Worm (Caenorhabditis elegans): Measurements from ENCODE around the gene K02A6.2.

Gene K02A6.2

ce11 chrX:8235994-8236393 is 11.2 kb upstream of the K02A6.2 start, which contains the start of gene M60.4:
TSS of gene M60.4 (minus strand) at chrX:8236314.
- no peak for TF ChIP-seq dao-5 (tag; optimal IDR thresholded peaks at IDR 0.05)
- no peak for TF ChIP-seq him-1 (tag; optimal IDR thresholded peaks at IDR 0.05)
- no peak for TF ChIP-seq W03F9.2 (tag; optimal IDR thresholded peaks at IDR 0.05)

DNA sequence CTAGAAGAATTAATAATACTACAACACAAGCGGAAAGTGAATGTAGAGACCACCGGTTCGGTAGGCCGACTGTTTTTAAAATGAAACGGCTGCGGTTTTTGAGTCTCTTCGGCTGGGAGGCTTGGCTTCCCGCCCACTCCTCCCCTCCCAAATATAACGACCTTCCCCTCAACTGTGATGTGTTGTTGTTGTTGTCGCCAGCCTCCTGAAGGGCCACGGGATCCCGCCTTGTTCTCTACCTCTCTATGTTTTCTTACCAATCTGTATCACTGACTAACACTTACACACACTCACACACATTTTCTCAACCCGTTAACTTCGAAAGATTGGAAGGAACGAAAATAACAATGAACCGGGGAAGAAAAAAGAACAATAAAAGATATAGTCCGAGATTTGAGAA is 8.7 kb upstream of the K02A6.2 start:
- TF ChIP-seq him-1 (tag; optimal IDR thresholded peaks at IDR 0.05), result no peak
- no peak for TF ChIP-seq W03F9.2 (tag; optimal IDR thresholded peaks at IDR 0.05)
- no peak for TF ChIP-seq dao-5 (tag; optimal IDR thresholded peaks at IDR 0.05)

ce11 chrX:8231858-8232257 is 7.0 kb upstream of the K02A6.2 start, which contains the start of gene K02A6.3:
TSS of gene K02A6.3 (minus strand) at chrX:8231931.
- peak; percentile 58 for TF ChIP-seq W03F9.2 (tag; optimal IDR thresholded peaks at IDR 0.05)
- no peak for TF ChIP-seq dao-5 (tag; optimal IDR thresholded peaks at IDR 0.05)

- TF ChIP-seq dao-5 (tag; optimal IDR thresholded peaks at IDR 0.05) (no peak), him-1 (tag; optimal IDR thresholded peaks at IDR 0.05) (no peak), W03F9.2 (tag; optimal IDR thresholded peaks at IDR 0.05) (no peak)
Observed at ce11 chrX:8230579-8230978, 5.8 kb upstream of the K02A6.2 start.

ce11 chrX:8229221-8229620 is 4.4 kb upstream of the K02A6.2 start:
- no peak for TF ChIP-seq him-1 (tag; optimal IDR thresholded peaks at IDR 0.05)
- no peak for TF ChIP-seq dao-5 (tag; optimal IDR thresholded peaks at IDR 0.05)
- no peak for TF ChIP-seq W03F9.2 (tag; optimal IDR thresholded peaks at IDR 0.05)

DNA sequence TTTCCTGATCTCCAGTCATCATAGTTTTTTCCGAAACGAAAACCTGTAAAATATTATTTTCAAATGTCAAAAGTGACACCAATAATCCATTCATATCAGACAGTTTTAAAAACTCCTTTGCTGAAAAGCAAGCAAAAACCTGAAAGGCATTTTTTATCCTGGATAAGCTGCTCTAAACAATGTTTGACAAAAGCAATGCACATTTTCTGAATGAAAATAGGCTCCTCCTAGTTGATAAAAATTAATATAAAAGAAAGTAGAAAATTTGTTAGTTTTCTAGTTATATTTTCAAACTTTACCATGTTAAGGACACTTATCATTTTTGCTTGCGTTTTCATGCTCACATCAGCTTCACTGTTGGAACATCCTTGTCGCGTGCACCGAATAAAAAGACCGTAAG is 5.4 kb downstream of the K02A6.2 start, which contains the start of gene K02A6.1:
TSS of gene K02A6.1 (plus strand) at position 301 of the 400 bp plus-strand sequence.
- TF ChIP-seq dao-5 (tag; optimal IDR thresholded peaks at IDR 0.05) (no peak), W03F9.2 (tag; optimal IDR thresholded peaks at IDR 0.05) (no peak), him-1 (tag; optimal IDR thresholded peaks at IDR 0.05) (no peak)

- TF ChIP-seq W03F9.2 (tag; optimal IDR thresholded peaks at IDR 0.05) (no peak), dao-5 (tag; optimal IDR thresholded peaks at IDR 0.05) (no peak), him-1 (tag; optimal IDR thresholded peaks at IDR 0.05) (no peak)
Observed at ce11 chrX:8218653-8219052, 6.2 kb downstream of the K02A6.2 start, which contains the start of gene K02A6.4. TSS of gene K02A6.4 (minus strand) at chrX:8218753.

ce11 chrX:8216957-8217356 is 7.9 kb downstream of the K02A6.2 start:
- TF ChIP-seq him-1 (tag; optimal IDR thresholded peaks at IDR 0.05) (no peak), dao-5 (tag; optimal IDR thresholded peaks at IDR 0.05) (no peak), W03F9.2 (tag; optimal IDR thresholded peaks at IDR 0.05) (no peak)

- TF ChIP-seq W03F9.2 (tag; optimal IDR thresholded peaks at IDR 0.05), result no peak
- TF ChIP-seq dao-5 (tag; optimal IDR thresholded peaks at IDR 0.05), result no peak
- no peak for TF ChIP-seq him-1 (tag; optimal IDR thresholded peaks at IDR 0.05)
Observed at ce11 chrX:8214424-8215115, 10.2 kb downstream of the K02A6.2 start, which contains the start of gene C47D2.1. TSS of gene C47D2.1 (plus strand) at chrX:8215065.

DNA sequence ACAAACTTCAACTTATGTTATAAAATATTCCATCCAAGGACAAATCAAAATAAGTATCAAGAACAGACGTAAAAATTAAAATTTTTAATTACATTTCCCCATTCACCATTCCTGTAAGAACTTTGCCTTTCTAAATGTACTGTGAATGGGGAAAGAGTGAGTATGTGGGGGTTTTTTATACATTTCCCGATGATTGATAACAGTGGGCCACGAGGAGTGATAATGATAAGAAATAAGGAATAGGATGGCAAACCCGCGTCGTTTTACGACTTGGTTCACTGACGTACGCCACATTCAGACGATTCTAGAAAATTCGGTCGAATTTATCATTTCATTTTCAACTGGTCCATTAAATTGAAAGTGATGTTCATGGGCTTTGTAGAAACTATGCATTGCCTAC is 13.8 kb downstream of the K02A6.2 start, which contains the start of gene cdd-1:
TSS of gene cdd-1 (minus strand) at position 151 of the 400 bp plus-strand sequence.
- TF ChIP-seq him-1 (tag; optimal IDR thresholded peaks at IDR 0.05), result no peak
- no peak for TF ChIP-seq W03F9.2 (tag; optimal IDR thresholded peaks at IDR 0.05)
- no peak for TF ChIP-seq dao-5 (tag; optimal IDR thresholded peaks at IDR 0.05)

DNA sequence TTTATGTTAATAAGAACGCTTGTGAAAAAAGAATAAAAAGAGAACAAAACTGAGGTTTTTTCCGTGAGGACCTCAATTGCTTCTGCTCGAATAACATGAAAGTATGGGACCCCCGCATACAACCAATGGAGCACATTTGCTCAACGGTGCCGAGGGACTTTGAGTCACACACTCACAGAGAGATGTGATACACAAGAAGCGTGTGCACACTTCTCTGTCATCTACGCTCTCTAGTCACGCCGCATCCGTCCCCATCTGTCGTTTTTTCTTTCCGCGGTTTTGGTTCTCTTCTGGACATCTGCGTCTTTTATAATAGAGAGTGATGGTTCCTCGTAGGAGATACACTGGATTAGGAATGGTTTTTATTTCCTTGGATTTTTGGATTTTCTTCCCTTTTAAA is 18.9 kb downstream of the K02A6.2 start:
- no peak for TF ChIP-seq dao-5 (tag; optimal IDR thresholded peaks at IDR 0.05)
- TF ChIP-seq W03F9.2 (tag; optimal IDR thresholded peaks at IDR 0.05), result no peak
- no peak for TF ChIP-seq him-1 (tag; optimal IDR thresholded peaks at IDR 0.05)

DNA sequence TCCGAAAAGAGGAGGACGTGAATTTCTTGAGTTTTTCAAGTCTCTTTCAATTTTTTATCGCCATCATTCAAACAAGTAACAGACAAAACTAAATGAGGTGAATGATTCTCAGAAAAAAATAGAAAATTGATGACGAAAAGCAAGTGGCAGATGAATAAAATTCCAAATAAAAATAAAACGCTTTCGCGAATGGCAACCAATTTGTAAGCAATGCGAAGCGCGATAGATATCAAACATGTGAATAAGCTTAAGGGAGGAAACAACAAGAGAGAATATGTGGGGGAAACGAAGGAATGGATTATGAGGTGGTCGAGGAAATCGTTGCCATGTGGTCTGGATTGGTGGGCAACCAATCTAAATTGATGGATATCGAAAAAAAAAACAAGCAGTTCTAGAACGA is 20.3 kb downstream of the K02A6.2 start:
- TF ChIP-seq him-1 (tag; optimal IDR thresholded peaks at IDR 0.05), result no peak
- no peak for TF ChIP-seq dao-5 (tag; optimal IDR thresholded peaks at IDR 0.05)
- TF ChIP-seq W03F9.2 (tag; optimal IDR thresholded peaks at IDR 0.05), result no peak

ce11 chrX:8203684-8204083 is 21.1 kb downstream of the K02A6.2 start, which contains the start of gene C17H11.6:
TSS of gene C17H11.6 (minus strand) at chrX:8203784.
- no peak for TF ChIP-seq him-1 (tag; optimal IDR thresholded peaks at IDR 0.05)
- no peak for TF ChIP-seq dao-5 (tag; optimal IDR thresholded peaks at IDR 0.05)
- no peak for TF ChIP-seq W03F9.2 (tag; optimal IDR thresholded peaks at IDR 0.05)

ce11 chrX:8201210-8201609 is 23.6 kb downstream of the K02A6.2 start:
- TF ChIP-seq him-1 (tag; optimal IDR thresholded peaks at IDR 0.05) (no peak), dao-5 (tag; optimal IDR thresholded peaks at IDR 0.05) (no peak), W03F9.2 (tag; optimal IDR thresholded peaks at IDR 0.05) (no peak)

DNA sequence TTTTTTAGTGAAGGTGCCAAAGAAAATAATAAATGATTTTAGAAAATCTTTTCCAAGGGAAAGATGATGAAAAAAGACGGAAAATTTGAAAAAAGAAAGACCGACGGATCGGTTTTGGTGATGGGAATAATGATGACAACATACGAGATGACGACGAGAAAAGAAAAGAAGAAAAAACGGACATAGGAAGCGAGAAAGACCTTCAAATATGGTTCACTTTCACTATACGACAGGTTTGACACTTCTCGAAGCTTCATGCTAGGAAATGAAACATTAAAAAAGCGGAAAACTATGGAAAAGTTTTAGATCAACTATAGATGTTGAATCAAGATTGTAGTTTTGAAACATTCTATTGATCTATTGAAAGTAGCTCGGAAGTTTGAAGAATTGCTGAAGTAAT is 24.6 kb downstream of the K02A6.2 start:
- TF ChIP-seq him-1 (tag; optimal IDR thresholded peaks at IDR 0.05) (no peak), W03F9.2 (tag; optimal IDR thresholded peaks at IDR 0.05) (no peak), dao-5 (tag; optimal IDR thresholded peaks at IDR 0.05) (no peak)
